Worm (Caenorhabditis elegans): Measurements from ENCODE around the gene F28F5.6.

Gene F28F5.6

ce11 chrIII:6819322-6819901 is at the start of gene F28F5.6:
Gene F28F5.6 (minus strand): TSS chrIII:6819372.
- TF ChIP-seq unc-62 (GFP tag; optimal IDR thresholded peaks at IDR 0.05) = no peak

- no peak for TF ChIP-seq unc-62 (GFP tag; optimal IDR thresholded peaks at IDR 0.05)
These were observed 44.7 kb upstream of the F28F5.6 start, which contains the start of gene sma-3 for ce11 chrIII:6863901-6864300. Gene sma-3 (minus strand): TSS chrIII:6863968.

- TF ChIP-seq unc-62 (GFP tag; optimal IDR thresholded peaks at IDR 0.05) = no peak
These were observed 40.3 kb upstream of the F28F5.6 start, which contains the start of gene clec-158 for ce11 chrIII:6859482-6859881. Gene clec-158 (minus strand): TSS chrIII:6859582.

ce11 chrIII:6857390-6857848 is 38.2 kb upstream of the F28F5.6 start:
- no peak for TF ChIP-seq unc-62 (GFP tag; optimal IDR thresholded peaks at IDR 0.05)

ce11 chrIII:6856709-6857108 is 37.5 kb upstream of the F28F5.6 start, which contains the start of gene zak-1:
Gene zak-1 (minus strand): TSS chrIII:6856809.
- TF ChIP-seq unc-62 (GFP tag; optimal IDR thresholded peaks at IDR 0.05) = no peak

ce11 chrIII:6850255-6850654 is 31.1 kb upstream of the F28F5.6 start, which contains the start of gene srv-1:
Gene srv-1 (plus strand): TSS chrIII:6850385.
- TF ChIP-seq unc-62 (GFP tag; optimal IDR thresholded peaks at IDR 0.05) = no peak

- no peak for TF ChIP-seq unc-62 (GFP tag; optimal IDR thresholded peaks at IDR 0.05)
These were observed 29.6 kb upstream of the F28F5.6 start, which contains the start of gene dhhc-5 for ce11 chrIII:6848654-6849204. Gene dhhc-5 (minus strand): TSS chrIII:6849059.

- TF ChIP-seq unc-62 (GFP tag; optimal IDR thresholded peaks at IDR 0.05) = no peak
These were observed 19.9 kb upstream of the F28F5.6 start for ce11 chrIII:6839091-6839490.

- no peak for TF ChIP-seq unc-62 (GFP tag; optimal IDR thresholded peaks at IDR 0.05)
These were observed 18.1 kb upstream of the F28F5.6 start for ce11 chrIII:6837320-6837719.

- no peak for TF ChIP-seq unc-62 (GFP tag; optimal IDR thresholded peaks at IDR 0.05)
These were observed 12.1 kb upstream of the F28F5.6 start for ce11 chrIII:6831312-6831711.

ce11 chrIII:6826137-6826536 is 7.0 kb upstream of the F28F5.6 start:
- no peak for TF ChIP-seq unc-62 (GFP tag; optimal IDR thresholded peaks at IDR 0.05)

- TF ChIP-seq unc-62 (GFP tag; optimal IDR thresholded peaks at IDR 0.05) = no peak
These were observed 3.6 kb upstream of the F28F5.6 start for ce11 chrIII:6822790-6823189.

ce11 chrIII:6820343-6820985 is 1.3 kb upstream of the F28F5.6 start, which contains the start of gene ten-1:
Gene ten-1 (plus strand): TSS chrIII:6820935.
- no peak for TF ChIP-seq unc-62 (GFP tag; optimal IDR thresholded peaks at IDR 0.05)

ce11 chrIII:6818037-6818436 is 1.1 kb downstream of the F28F5.6 start:
- TF ChIP-seq unc-62 (GFP tag; optimal IDR thresholded peaks at IDR 0.05) = no peak

ce11 chrIII:6816930-6817329 is 2.2 kb downstream of the F28F5.6 start, which contains the start of gene F28F5.4:
Gene F28F5.4 (minus strand): TSS chrIII:6817033.
- no peak for TF ChIP-seq unc-62 (GFP tag; optimal IDR thresholded peaks at IDR 0.05)

- TF ChIP-seq unc-62 (GFP tag; optimal IDR thresholded peaks at IDR 0.05) = no peak
These were observed 13.8 kb downstream of the F28F5.6 start for ce11 chrIII:6805397-6805796.

- no peak for TF ChIP-seq unc-62 (GFP tag; optimal IDR thresholded peaks at IDR 0.05)
These were observed 16.1 kb downstream of the F28F5.6 start for ce11 chrIII:6803107-6803506.
